Comparison of ENCODE assay signal across 4 fruit fly cellular contexts in the genomic region with DNA sequence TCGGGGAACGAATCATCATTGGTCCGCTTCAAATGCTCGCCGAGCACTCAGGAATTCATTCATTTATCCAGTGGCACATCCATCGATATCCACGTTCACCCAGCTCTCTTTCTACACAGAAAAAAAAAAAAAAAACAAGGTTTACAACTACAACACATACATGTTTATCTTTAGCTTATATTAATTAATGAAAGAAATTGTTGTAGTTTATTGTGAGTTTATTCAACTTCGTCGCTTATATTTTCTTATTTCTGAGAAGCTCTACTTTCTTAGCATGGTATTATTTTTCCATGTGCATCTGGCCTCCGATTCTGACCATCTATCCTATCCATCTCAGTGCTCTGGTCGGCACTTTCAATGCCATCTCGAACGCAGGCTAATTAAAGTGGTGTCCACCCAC.
TF ChIP-seq lines count a peak whose summit lies in the region.

No protein-coding gene starts in this region.

- no peak for TF ChIP-seq CTCF in whole organism, embryonic (GFP tag; optimal IDR thresholded peaks at IDR 0.05; lab: Kevin White, UChicago)

TF ChIP-seq in whole organism, embryonic, 481 proteins besides CTCF, POLR2A, EP300 and RAD21:
- TF ChIP-seq mirr (GFP tag; optimal IDR thresholded peaks at IDR 0.05; lab: Kevin White, UChicago) (no peak), Abd-B (GFP tag; optimal IDR thresholded peaks at IDR 0.05; lab: Kevin White, UChicago) (no peak), Nf-YA (GFP tag; IDR thresholded peaks at IDR 0.05; lab: Robert Waterston, UW) (no peak), sens (GFP tag; lab: Kevin White, UChicago) (peak; percentile 12), gce (GFP tag; IDR thresholded peaks at IDR 0.05; lab: Robert Waterston, UW) (no peak)

TF ChIP-seq in whole organism, prepupa, 60 proteins besides CTCF, POLR2A, EP300 and RAD21:
- no peak for TF ChIP-seq CG8319 (GFP tag; optimal IDR thresholded peaks at IDR 0.05; lab: Kevin White, UChicago)
- no peak for TF ChIP-seq Ets96B (tag; optimal IDR thresholded peaks at IDR 0.05; lab: Kevin White, UChicago)
- peak; percentile 10 for TF ChIP-seq lz (GFP tag; optimal IDR thresholded peaks at IDR 0.05; lab: Kevin White, UChicago)
- peak; percentile 18 for TF ChIP-seq CG6792 (GFP tag; optimal IDR thresholded peaks at IDR 0.05; lab: Kevin White, UChicago)
- TF ChIP-seq CG3919 (GFP tag; optimal IDR thresholded peaks at IDR 0.05; lab: Kevin White, UChicago) = peak; percentile 22
- TF ChIP-seq CG3032 (tag; optimal IDR thresholded peaks at IDR 0.05; lab: Kevin White, UChicago) = peak; percentile 10
- TF ChIP-seq Ets21C (GFP tag; optimal IDR thresholded peaks at IDR 0.05; lab: Kevin White, UChicago) = no peak
- TF ChIP-seq CG34406 (GFP tag; optimal IDR thresholded peaks at IDR 0.05; lab: Kevin White, UChicago) = peak; percentile 23
- TF ChIP-seq Hr39 (GFP tag; optimal IDR thresholded peaks at IDR 0.05; lab: Kevin White, UChicago) = peak; percentile 32
- peak; percentile 44 for TF ChIP-seq topi (GFP tag; optimal IDR thresholded peaks at IDR 0.05; lab: Kevin White, UChicago)
- TF ChIP-seq Sox102F (GFP tag; optimal IDR thresholded peaks at IDR 0.05; lab: Kevin White, UChicago) = peak; percentile 25
- TF ChIP-seq CG9139 (GFP tag; optimal IDR thresholded peaks at IDR 0.05; lab: Kevin White, UChicago) = no peak
- peak; percentile 31 for TF ChIP-seq esn (GFP tag; optimal IDR thresholded peaks at IDR 0.05; lab: Kevin White, UChicago)
- no peak for TF ChIP-seq cyc (GFP tag; optimal IDR thresholded peaks at IDR 0.05; lab: Kevin White, UChicago)
- TF ChIP-seq Met (GFP tag; optimal IDR thresholded peaks at IDR 0.05; lab: Kevin White, UChicago) = peak; percentile 26
- TF ChIP-seq svp (GFP tag; lab: Kevin White, UChicago) = peak; percentile 79
- TF ChIP-seq Smox (GFP tag; optimal IDR thresholded peaks at IDR 0.05; lab: Kevin White, UChicago) = peak; percentile 31
- TF ChIP-seq Hr4 (GFP tag; optimal IDR thresholded peaks at IDR 0.05; lab: Kevin White, UChicago) = no peak
- peak; percentile 85 for TF ChIP-seq Eip78C (GFP tag; lab: Kevin White, UChicago)
- TF ChIP-seq Eip75B (GFP tag; optimal IDR thresholded peaks at IDR 0.05; lab: Kevin White, UChicago) = peak; percentile 41
- TF ChIP-seq CG10631 (GFP tag; optimal IDR thresholded peaks at IDR 0.05; lab: Kevin White, UChicago) = peak; percentile 21

TF ChIP-seq in whole organism, pupa, 21 proteins besides CTCF, POLR2A, EP300 and RAD21:
- TF ChIP-seq CG8159 (tag; optimal IDR thresholded peaks at IDR 0.05; lab: Kevin White, UChicago) = peak; percentile 45
- TF ChIP-seq CG10348 (GFP tag; IDR thresholded peaks at IDR 0.05; lab: Robert Waterston, UW) = no peak
- TF ChIP-seq Pif1A (GFP tag; optimal IDR thresholded peaks at IDR 0.05; lab: Kevin White, UChicago) = peak; percentile 13
- peak; percentile 4 for TF ChIP-seq CG14655 (GFP tag; optimal IDR thresholded peaks at IDR 0.05; lab: Kevin White, UChicago)
- TF ChIP-seq CG15710 (tag; optimal IDR thresholded peaks at IDR 0.05; lab: Kevin White, UChicago) = no peak
- peak; percentile 16 for TF ChIP-seq CG17806 (tag; optimal IDR thresholded peaks at IDR 0.05; lab: Kevin White, UChicago)
- TF ChIP-seq rn (GFP tag; IDR thresholded peaks at IDR 0.05; lab: Robert Waterston, UW) = no peak
- TF ChIP-seq CG9948 (tag; optimal IDR thresholded peaks at IDR 0.05; lab: Kevin White, UChicago) = peak; percentile 28
- TF ChIP-seq fd96Ca (GFP tag; IDR thresholded peaks at IDR 0.05; lab: Robert Waterston, UW) = no peak

TF ChIP-seq in whole organism, wandering third instar larva, 38 proteins besides CTCF, POLR2A, EP300 and RAD21:
- TF ChIP-seq h (GFP tag; optimal IDR thresholded peaks at IDR 0.05; lab: Kevin White, UChicago) (peak; percentile 40), tai (GFP tag; optimal IDR thresholded peaks at IDR 0.05; lab: Kevin White, UChicago) (no peak), lola (GFP tag; optimal IDR thresholded peaks at IDR 0.05; lab: Kevin White, UChicago) (no peak), CG9705 (GFP tag; optimal IDR thresholded peaks at IDR 0.05; lab: Kevin White, UChicago) (no peak), fru (GFP tag; optimal IDR thresholded peaks at IDR 0.05; lab: Kevin White, UChicago) (peak; percentile 52), foxo (GFP tag; optimal IDR thresholded peaks at IDR 0.05; lab: Kevin White, UChicago) (peak in 1 of 2 experiments; percentile 39)
